Worm (Caenorhabditis elegans) whole organism, L4 larva: ENCODE measurements around the gene snt-1.

Source experiments
- F26F4.8 ChIP-seq: fragments of 200-800 bp; sonication (Bioruptor generic); conservative IDR thresholded peaks from 2 replicates; pipeline ENCODE4 v1.3.6; 2022; ENCODE audit warnings: missing genetic modification characterization, missing compliant biosample characterization
- T20F7.1 ChIP-seq: fragments of 200-800 bp; sonication (Bioruptor generic); optimal IDR thresholded peaks from 2 replicates; lab custom pipeline; 2018; ENCODE audit warnings: mild to moderate bottlenecking, missing genetic modification characterization, missing compliant biosample characterization
- aha-1 ChIP-seq: fragments of 150-350 bp; peaks from one replicate; lab custom pipeline; 2014; ENCODE audit warnings: missing biosample characterization, missing genetic modification characterization
- aly-2 ChIP-seq: sonication (generic microtip); optimal IDR thresholded peaks from 2 replicates; lab custom pipeline; 2018; ENCODE audit warnings: missing biosample characterization, missing genetic modification characterization
- ama-1 ChIP-seq: fragments of 150-350 bp; optimal IDR thresholded peaks from 2 replicates; lab custom pipeline; 2014; ENCODE audit warnings: inconsistent platforms, mixed read lengths
- attf-4 ChIP-seq: sonication (generic microtip); optimal IDR thresholded peaks from 3 replicates; lab custom pipeline; 2017; ENCODE audit warnings: missing biosample characterization, missing genetic modification characterization
- ceh-20 ChIP-seq: fragments of 200-800 bp; sonication (Bioruptor generic); IDR thresholded peaks from 2 replicates; pipeline ENCODE4 v1.3.6; 2022; ENCODE audit warnings: missing genetic modification reagents, missing genetic modification characterization, missing compliant biosample characterization
- ceh-28 ChIP-seq: fragments of 150-350 bp; optimal IDR thresholded peaks from 2 replicates; lab custom pipeline; 2014; ENCODE audit warnings: missing biosample characterization, missing genetic modification reagents, missing genetic modification characterization
- ceh-82 ChIP-seq: sonication (generic microtip); optimal IDR thresholded peaks from 2 replicates; lab custom pipeline; 2017; ENCODE audit warnings: missing biosample characterization, missing genetic modification characterization
- cey-2 ChIP-seq: sonication (generic microtip); optimal IDR thresholded peaks from 3 replicates; lab custom pipeline; 2017; ENCODE audit warnings: missing genetic modification characterization, mild to moderate bottlenecking, missing compliant biosample characterization, antibody characterized with exemption, borderline replicate concordance; ENCODE audit not compliant: insufficient read depth
- daf-16 ChIP-seq, 3 experiments: sonication (generic microtip); optimal IDR thresholded peaks; 2 replicates each; lab custom pipeline; 2016 to 2017; ENCODE audit warnings: missing genetic modification characterization in 3 of 3, missing genetic modification reagents in 3 of 3, mild to moderate bottlenecking in 2 of 3, missing compliant biosample characterization in 2 of 3, missing biosample characterization in 1 of 3, moderate library complexity in 1 of 3
- daf-19 ChIP-seq: fragments of 200-800 bp; sonication (Bioruptor generic); conservative IDR thresholded peaks from 2 replicates; pipeline ENCODE4 v1.3.6; 2022; ENCODE audit warnings: missing genetic modification characterization, missing compliant biosample characterization
- dmd-6 ChIP-seq: fragments of 200-800 bp; sonication (Bioruptor generic); IDR thresholded peaks from 2 replicates; pipeline ENCODE4 v1.3.6; 2022; ENCODE audit warnings: missing genetic modification reagents, missing genetic modification characterization, missing compliant biosample characterization
- dmd-8 ChIP-seq: fragments of 200-800 bp; sonication (Bioruptor generic); IDR thresholded peaks from 2 replicates; pipeline ENCODE4 v1.3.6; 2022; ENCODE audit warnings: missing genetic modification characterization, missing compliant biosample characterization
- dve-1 ChIP-seq: sonication (generic microtip); optimal IDR thresholded peaks from 2 replicates; lab custom pipeline; 2017; ENCODE audit warnings: antibody characterized with exemption, mild to moderate bottlenecking, missing genetic modification characterization, missing compliant biosample characterization; ENCODE audit not compliant: insufficient read depth
- egl-43 ChIP-seq: fragments of 200-800 bp; sonication (Bioruptor generic); IDR thresholded peaks from 2 replicates; pipeline ENCODE4 v1.3.6; 2022; ENCODE audit warnings: missing genetic modification reagents, missing genetic modification characterization, missing compliant biosample characterization
- fkh-10 ChIP-seq: fragments of 150-350 bp; optimal IDR thresholded peaks from 2 replicates; lab custom pipeline; 2014; ENCODE audit warnings: missing biosample characterization, missing genetic modification reagents, missing genetic modification characterization
- fos-1 ChIP-seq: fragments of 150-350 bp; optimal IDR thresholded peaks from 2 replicates; lab custom pipeline; 2014; ENCODE audit warnings: missing biosample characterization, missing genetic modification characterization
- hlh-11 ChIP-seq: fragments of 200-800 bp; sonication (Bioruptor generic); optimal IDR thresholded peaks from 2 replicates; lab custom pipeline; 2018; ENCODE audit warnings: mild to moderate bottlenecking, missing genetic modification characterization, missing compliant biosample characterization
- hlh-30 ChIP-seq: sonication (generic microtip); optimal IDR thresholded peaks from 2 replicates; lab custom pipeline; 2017; ENCODE audit warnings: antibody characterized with exemption, mild to moderate bottlenecking, missing genetic modification characterization, missing compliant biosample characterization; ENCODE audit not compliant: insufficient read depth
- hmg-1.1 ChIP-seq: fragments of 200-800 bp; sonication (Bioruptor generic); IDR thresholded peaks from 2 replicates; pipeline ENCODE4 v1.3.6; 2022; ENCODE audit warnings: missing genetic modification reagents, missing genetic modification characterization, missing compliant biosample characterization
- jun-1 ChIP-seq: fragments of 150-350 bp; optimal IDR thresholded peaks from 2 replicates; lab custom pipeline; 2014; ENCODE audit warnings: missing biosample characterization, missing genetic modification reagents, missing genetic modification characterization
- lim-7 ChIP-seq: fragments of 200-800 bp; sonication (Bioruptor generic); IDR thresholded peaks from 2 replicates; pipeline ENCODE4 v1.3.6; 2022; ENCODE audit warnings: missing genetic modification characterization, missing compliant biosample characterization
- lin-1 ChIP-seq: fragments of 200-800 bp; sonication (Bioruptor generic); IDR thresholded peaks from 2 replicates; pipeline ENCODE4 v1.3.6; 2022; ENCODE audit warnings: missing genetic modification reagents, missing genetic modification characterization, missing compliant biosample characterization
- lin-15B ChIP-seq: fragments of 150-350 bp; sonication (generic microtip); optimal IDR thresholded peaks from 3 replicates; lab custom pipeline; 2014; ENCODE audit warnings: missing biosample characterization, missing genetic modification characterization
- lin-39 ChIP-seq: fragments of 150-350 bp; optimal IDR thresholded peaks from 2 replicates; lab custom pipeline; 2014; ENCODE audit warnings: missing biosample characterization, missing genetic modification reagents, missing genetic modification characterization
- lsy-2 ChIP-seq, 2 experiments: fragments of 150-350 bp in 1 of 2; sonication (generic microtip) in 1 of 2; optimal IDR thresholded peaks; 2 replicates each; lab custom pipeline; 2014 to 2017; ENCODE audit warnings: missing biosample characterization in 2 of 2, missing genetic modification characterization in 2 of 2
- mdl-1 ChIP-seq, 2 experiments: fragments of 150-350 bp in 1 of 2; sonication (generic microtip) in 1 of 2; optimal IDR thresholded peaks; 2 replicates each; lab custom pipeline; 2014 to 2017; ENCODE audit warnings: missing biosample characterization in 2 of 2, missing genetic modification characterization in 2 of 2
- mdt-29 ChIP-seq: fragments of 200-800 bp; sonication (Bioruptor generic); IDR thresholded peaks from 2 replicates; pipeline ENCODE4 v1.3.6; 2022; ENCODE audit warnings: missing genetic modification reagents, missing genetic modification characterization, missing compliant biosample characterization
- mep-1 ChIP-seq: fragments of 150-350 bp; sonication (generic microtip); optimal IDR thresholded peaks from 3 replicates; lab custom pipeline; 2014; ENCODE audit warnings: missing biosample characterization, missing genetic modification characterization
- mes-2 ChIP-seq: sonication (generic microtip); optimal IDR thresholded peaks from 2 replicates; lab custom pipeline; 2016; ENCODE audit warnings: missing genotype, mild to moderate bottlenecking, missing genetic modification characterization, missing compliant biosample characterization; ENCODE audit not compliant: poor library complexity, severe bottlenecking
- mxl-3 ChIP-seq: fragments of 200-800 bp; sonication (Bioruptor generic); optimal IDR thresholded peaks from 2 replicates; lab custom pipeline; 2018; ENCODE audit warnings: mild to moderate bottlenecking, missing genetic modification characterization, missing compliant biosample characterization
- nhr-102 ChIP-seq: sonication (generic microtip); optimal IDR thresholded peaks from 2 replicates; lab custom pipeline; 2016; ENCODE audit warnings: mild to moderate bottlenecking, missing genetic modification characterization, moderate library complexity, missing compliant biosample characterization
- nhr-11 ChIP-seq: fragments of 150-350 bp; optimal IDR thresholded peaks from 2 replicates; lab custom pipeline; 2014; ENCODE audit warnings: missing biosample characterization, missing genetic modification characterization
- nhr-237 ChIP-seq: sonication (generic microtip); optimal IDR thresholded peaks from 2 replicates; lab custom pipeline; 2017; ENCODE audit warnings: missing biosample characterization, missing genetic modification characterization
- nhr-28 ChIP-seq: fragments of 150-350 bp; optimal IDR thresholded peaks from 2 replicates; lab custom pipeline; 2014; ENCODE audit warnings: missing biosample characterization, missing genetic modification characterization
- nhr-42 ChIP-seq: fragments of 200-800 bp; sonication (Bioruptor generic); IDR thresholded peaks from 2 replicates; pipeline ENCODE4 v1.3.6; 2022; ENCODE audit warnings: missing genetic modification characterization, missing compliant biosample characterization
- nhr-48 ChIP-seq: sonication (generic microtip); optimal IDR thresholded peaks from 2 replicates; lab custom pipeline; 2016; ENCODE audit warnings: mild to moderate bottlenecking, missing genetic modification characterization, missing compliant biosample characterization
- nhr-6 ChIP-seq: fragments of 150-350 bp; optimal IDR thresholded peaks from 2 replicates; lab custom pipeline; 2014; ENCODE audit warnings: missing biosample characterization, missing genetic modification characterization
- nhr-77 ChIP-seq: fragments of 150-350 bp; optimal IDR thresholded peaks from 2 replicates; lab custom pipeline; 2014; ENCODE audit warnings: missing biosample characterization, missing genetic modification characterization
- rbr-2 ChIP-seq: sonication (generic microtip); optimal IDR thresholded peaks from 2 replicates; lab custom pipeline; 2016; ENCODE audit warnings: missing genotype, missing genetic modification characterization, missing compliant biosample characterization
- set-16 ChIP-seq: fragments of 200-800 bp; sonication (Bioruptor generic); IDR thresholded peaks from 2 replicates; pipeline ENCODE4 v1.3.6; 2022; ENCODE audit warnings: missing genetic modification reagents, missing genetic modification characterization, missing compliant biosample characterization
- snpc-1.2 ChIP-seq: fragments of 200-800 bp; sonication (Bioruptor generic); IDR thresholded peaks from 2 replicates; pipeline ENCODE4 v1.3.6; 2022; ENCODE audit warnings: missing genetic modification reagents, missing genetic modification characterization, missing compliant biosample characterization
- snpc-4 ChIP-seq: fragments of 150-350 bp; optimal IDR thresholded peaks from 2 replicates; lab custom pipeline; 2014; ENCODE audit warnings: missing biosample characterization, missing genetic modification characterization
- spr-3 ChIP-seq: fragments of 200-800 bp; sonication (Bioruptor generic); optimal IDR thresholded peaks from 2 replicates; lab custom pipeline; 2018; ENCODE audit warnings: mild to moderate bottlenecking, missing genetic modification characterization, missing compliant biosample characterization
- tag-97 ChIP-seq: fragments of 200-800 bp; sonication (Bioruptor generic); IDR thresholded peaks from 2 replicates; pipeline ENCODE4 v1.3.6; 2022; ENCODE audit warnings: missing genetic modification characterization, missing compliant biosample characterization
- tra-1 ChIP-seq: fragments of 200-800 bp; sonication (Bioruptor generic); IDR thresholded peaks from 2 replicates; pipeline ENCODE4 v1.3.6; 2022; ENCODE audit warnings: missing genetic modification reagents, missing genetic modification characterization, missing compliant biosample characterization
- unc-39 ChIP-seq: sonication (generic microtip); optimal IDR thresholded peaks from 2 replicates; lab custom pipeline; 2017; ENCODE audit warnings: missing biosample characterization, missing genetic modification characterization
- unc-62 ChIP-seq, 3 experiments: fragments of 150-350 bp in 1 of 3; sonication (generic microtip); optimal IDR thresholded peaks in 2 of 3; peaks in 1 of 3; 1 replicate in 1 of 3; 2 replicates in 2 of 3; lab custom pipeline; 2014 to 2017; ENCODE audit warnings: missing biosample characterization in 3 of 3, missing genetic modification characterization in 3 of 3, missing genetic modification reagents in 3 of 3, missing genotype in 1 of 3
- zfp-2 ChIP-seq: sonication (generic microtip); optimal IDR thresholded peaks from 2 replicates; lab custom pipeline; 2016; ENCODE audit warnings: mild to moderate bottlenecking, missing genetic modification characterization, missing compliant biosample characterization
- zip-2 ChIP-seq: fragments of 150-350 bp; optimal IDR thresholded peaks from 2 replicates; lab custom pipeline; 2014; ENCODE audit warnings: missing biosample characterization, missing genetic modification characterization

Gene snt-1

DNA sequence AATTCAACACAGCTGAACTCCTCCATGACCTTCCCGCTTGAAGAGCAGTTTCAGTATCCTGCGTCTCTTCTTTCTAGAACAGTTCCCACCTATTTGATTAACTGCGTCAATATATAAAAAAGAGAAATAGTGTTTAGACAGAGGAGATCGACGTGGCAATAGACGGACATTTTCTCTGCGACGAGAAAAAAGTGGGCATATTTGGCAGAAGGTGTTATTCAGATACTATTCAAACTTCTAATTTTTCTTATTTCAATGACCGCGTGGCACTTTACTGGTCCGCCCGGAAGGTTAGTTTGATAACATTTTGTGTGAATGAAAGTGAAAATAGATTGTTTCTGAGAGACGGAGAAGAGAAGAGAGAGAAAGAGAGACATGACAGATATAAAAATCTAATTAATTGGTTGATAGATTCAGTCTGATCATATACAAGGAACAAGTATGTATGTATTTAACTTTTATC, 37.2 kb downstream of the snt-1 start, which contains the start of gene tbc-6:
TSS of gene tbc-6 (plus strand) at position 208 of the 463 bp plus-strand sequence.
- TF ChIP-seq lsy-2 (tag; optimal IDR thresholded peaks at IDR 0.05; lab: Kevin White, UChicago) (peak; percentile 55 to 56), nhr-77 (tag; lab: Kevin White, UChicago) (peak; percentile 4), nhr-28 (peak; percentile 86), snpc-4 (tag; lab: Kevin White, UChicago) (no peak), hlh-11 (peak; percentile 77), jun-1 (tag; lab: Kevin White, UChicago) (no peak), nhr-48 (tag; lab: Kevin White, UChicago) (peak; percentile 30), hlh-30 (tag; lab: Kevin White, UChicago) (peak; percentile 40), unc-39 (tag; lab: Kevin White, UChicago) (no peak), egl-43 (GFP tag; lab: Robert Waterston, UW) (no peak), spr-3 (GFP tag; lab: Kevin White, UChicago) (no peak), zip-2 (tag; lab: Kevin White, UChicago) (no peak), daf-19 (0 out of 2 replicates have a peak, but pooled peaks have one; percentile 48), mdt-29 (no peak), dmd-8 (no peak), ceh-82 (tag; lab: Kevin White, UChicago) (no peak), dve-1 (tag; lab: Kevin White, UChicago) (peak; percentile 54), nhr-102 (tag; lab: Kevin White, UChicago) (no peak), snpc-1.2 (no peak), lim-7 (no peak), ceh-28 (tag; lab: Kevin White, UChicago) (no peak), nhr-42 (GFP tag; lab: Robert Waterston, UW) (no peak), daf-16 (GFP tag; optimal IDR thresholded peaks at IDR 0.05; lab: Kevin White, UChicago) (no peak), daf-16 (tag; optimal IDR thresholded peaks at IDR 0.05; lab: Kevin White, UChicago) (peak; percentile 23), F26F4.8 (GFP tag; lab: Robert Waterston, UW) (no peak), aha-1 (tag; lab: Kevin White, UChicago) (peak; percentile 74), ama-1 (peak; percentile 36), aly-2 (tag; lab: Kevin White, UChicago) (peak; percentile 93), mes-2 (tag; lab: Kevin White, UChicago) (peak; percentile 29), tag-97 (GFP tag; lab: Robert Waterston, UW) (no peak), fos-1 (no peak), tra-1 (GFP tag; lab: Robert Waterston, UW) (no peak), zfp-2 (no peak), mep-1 (tag; lab: Kevin White, UChicago) (peak; percentile 53), lin-15B (tag; lab: Kevin White, UChicago) (no peak), unc-62 (GFP tag; optimal IDR thresholded peaks at IDR 0.05 in 1 of 2; lab: Kevin White, UChicago) (peak in 1 of 2 experiments; percentile 84), unc-62 (tag; optimal IDR thresholded peaks at IDR 0.05; lab: Kevin White, UChicago) (no peak), lin-1 (GFP tag; lab: Robert Waterston, UW) (no peak), dmd-6 (GFP tag; lab: Robert Waterston, UW) (peak; percentile 58; the same call in 1 of the 2 replicates), mdl-1 (tag; optimal IDR thresholded peaks at IDR 0.05; lab: Kevin White, UChicago) (peak; percentile 65 to 78), nhr-11 (tag; lab: Kevin White, UChicago) (peak; percentile 31), attf-4 (peak; percentile 44), ceh-20 (0 out of 2 replicates have a peak, but pooled peaks have one; percentile 44), set-16 (GFP tag; lab: Robert Waterston, UW) (no peak), cey-2 (tag; lab: Kevin White, UChicago) (peak; percentile 59), hmg-1.1 (0 out of 2 replicates have a peak, but pooled peaks have one; percentile 24), fkh-10 (GFP tag; lab: Kevin White, UChicago) (no peak), lin-39 (no peak), nhr-6 (peak; percentile 26), mxl-3 (peak; percentile 71), rbr-2 (tag; lab: Kevin White, UChicago) (peak; percentile 23), nhr-237 (tag; lab: Kevin White, UChicago) (no peak), T20F7.1 (GFP tag; lab: Kevin White, UChicago) (peak; percentile 13)
